Worm (Caenorhabditis elegans): ENCODE results near the gene T10C6.7.

- TF ChIP-seq zag-1 (tag; optimal IDR thresholded peaks at IDR 0.05), result no peak
- no peak for TF ChIP-seq duxl-1 (tag; optimal IDR thresholded peaks at IDR 0.05; ENCODE audit: poor library complexity)
- no peak for TF ChIP-seq nhr-6 (tag; optimal IDR thresholded peaks at IDR 0.05)
- TF ChIP-seq ceh-82 (tag; optimal IDR thresholded peaks at IDR 0.05), result no peak
- no peak for TF ChIP-seq nhr-11 (tag; optimal IDR thresholded peaks at IDR 0.05)
- no peak for TF ChIP-seq T26A8.4 (GFP tag; IDR thresholded peaks at IDR 0.05)
- TF ChIP-seq jun-1 (tag; optimal IDR thresholded peaks at IDR 0.05), result no peak
- no peak for TF ChIP-seq fkh-10 (GFP tag; optimal IDR thresholded peaks at IDR 0.05)
Observed at ce11 chrV:16049177-16049576, 17.7 kb upstream of the T10C6.7 start, which contains the start of gene best-12.

All from whole organism, L4 larva.